Fruit fly (Drosophila melanogaster) whole organism, pupa: ENCODE results near the gene CG7432.

Experiments
- CG12605 ChIP-seq: fragments of 200-800 bp; sonication (Bioruptor generic); IDR thresholded peaks from 2 replicates; pipeline ENCODE4 v1.3.6; 2022; ENCODE audit warnings: missing biosample characterization, missing genetic modification characterization
- CG13204 ChIP-seq: fragments of 200-800 bp; sonication (Bioruptor generic); optimal IDR thresholded peaks from 2 replicates; lab custom pipeline; 2018; ENCODE audit warnings: missing biosample characterization, mild to moderate bottlenecking, missing genetic modification characterization, moderate library complexity
- CG14655 ChIP-seq: fragments of 200-800 bp; sonication (Bioruptor generic); optimal IDR thresholded peaks from 3 replicates; lab custom pipeline; 2017; ENCODE audit warnings: mild to moderate bottlenecking, missing biosample characterization, missing genetic modification reagents, missing genetic modification characterization
- CG15710 ChIP-seq: fragments of 200-800 bp; sonication (Bioruptor generic); optimal IDR thresholded peaks from 2 replicates; lab custom pipeline; 2018; ENCODE audit warnings: missing biosample characterization, mild to moderate bottlenecking, missing genetic modification characterization, moderate library complexity
- CG17806 ChIP-seq: fragments of 200-800 bp; sonication (Bioruptor generic); optimal IDR thresholded peaks from 2 replicates; lab custom pipeline; 2018; ENCODE audit warnings: missing biosample characterization, mild to moderate bottlenecking, missing genetic modification characterization, moderate library complexity
- CG4496 ChIP-seq: fragments of 200-800 bp; sonication (Bioruptor generic); IDR thresholded peaks from 3 replicates; pipeline ENCODE4 v1.3.6; 2022; ENCODE audit warnings: missing biosample characterization, missing genetic modification characterization
- CG8301 ChIP-seq: fragments of 200-800 bp; sonication (Bioruptor generic); optimal IDR thresholded peaks from 2 replicates; lab custom pipeline; 2018; ENCODE audit warnings: missing biosample characterization, mild to moderate bottlenecking, missing genetic modification characterization
- D1 ChIP-seq: fragments of 200-800 bp; sonication (Bioruptor generic); optimal IDR thresholded peaks from 2 replicates; lab custom pipeline; 2018; ENCODE audit warnings: missing biosample characterization, mild to moderate bottlenecking, missing genetic modification characterization, moderate library complexity
- EcR ChIP-seq: fragments of 200-800 bp; sonication (Bioruptor generic); optimal IDR thresholded peaks from 3 replicates; lab custom pipeline; 2019; ENCODE audit warnings: missing biosample characterization, missing genetic modification characterization, mild to moderate bottlenecking, moderate library complexity, missing genetic modification reagents
- Ets98B ChIP-seq: fragments of 200-800 bp; sonication (Bioruptor generic); IDR thresholded peaks from 2 replicates; pipeline ENCODE4 v1.3.6; 2022; ENCODE audit warnings: missing biosample characterization, missing genetic modification characterization
- rn ChIP-seq: fragments of 200-800 bp; sonication (Bioruptor generic); IDR thresholded peaks from 2 replicates; pipeline ENCODE4 v1.3.6; 2022; ENCODE audit warnings: missing biosample characterization, missing genetic modification characterization

dm6 chr3R:19642092-19642892 is 22.5 kb upstream of the CG7432 start, which contains the start of gene subdued:
- TF ChIP-seq CG15710 (tag; lab: Kevin White, UChicago) (no peak), CG14655 (GFP tag; lab: Kevin White, UChicago) (no peak), rn (GFP tag; lab: Robert Waterston, UW) (no peak), D1 (no peak), CG4496 (0 out of 3 replicates have a peak, but pooled peaks have one; percentile 23), Ets98B (GFP tag; lab: Robert Waterston, UW) (no peak; the same call in 1 of the 2 replicates), CG8301 (no peak), CG17806 (tag; lab: Kevin White, UChicago) (no peak), CG12605 (GFP tag; lab: Robert Waterston, UW) (0 out of 2 replicates have a peak, but pooled peaks have one; percentile 29), CG13204 (peak; percentile 7), EcR (GFP tag; lab: Kevin White, UChicago) (no peak)
